Worm (Caenorhabditis elegans) whole organism, early embryonic: ENCODE measurements around the gene H04D03.7.
"Not testable (repeated sequence)": the region's sequence is repeated elsewhere in the genome, so short reads cannot be mapped to it uniquely, and the experiment has no call there.

ENCODE experiments used
- B0310.2 ChIP-seq: sonication (generic microtip); optimal IDR thresholded peaks from 2 replicates; lab custom pipeline; 2016; ENCODE audit warnings: mild to moderate bottlenecking, missing genetic modification characterization, missing compliant biosample characterization
- F13C5.2 ChIP-seq: sonication (generic microtip); optimal IDR thresholded peaks from 2 replicates; lab custom pipeline; 2017; ENCODE audit warnings: mild to moderate bottlenecking, missing genetic modification characterization, inconsistent platforms, missing compliant biosample characterization
- aly-1 ChIP-seq: sonication (generic microtip); optimal IDR thresholded peaks from 2 replicates; lab custom pipeline; 2016; ENCODE audit warnings: missing genetic modification characterization, missing compliant biosample characterization
- ama-1 ChIP-seq: fragments of 150-350 bp; optimal IDR thresholded peaks from 2 replicates; lab custom pipeline; 2014
- ceh-13 ChIP-seq: fragments of 200-800 bp; sonication (Bioruptor generic); optimal IDR thresholded peaks from 2 replicates; lab custom pipeline; 2018; ENCODE audit warnings: mild to moderate bottlenecking, missing genetic modification characterization, missing compliant biosample characterization
- ceh-36 ChIP-seq: sonication (generic microtip); optimal IDR thresholded peaks from 2 replicates; lab custom pipeline; 2016; ENCODE audit warnings: missing genetic modification characterization, inconsistent platforms, missing compliant biosample characterization
- ets-7 ChIP-seq: sonication (generic microtip); optimal IDR thresholded peaks from 2 replicates; lab custom pipeline; 2016; ENCODE audit warnings: missing genotype, missing genetic modification characterization, missing compliant biosample characterization
- flt-1 ChIP-seq: fragments of 200-800 bp; sonication (Bioruptor generic); IDR thresholded peaks from 2 replicates; pipeline ENCODE4 v1.3.6; 2022; ENCODE audit warnings: missing genetic modification characterization, missing compliant biosample characterization
- hmbx-1 ChIP-seq: sonication (generic microtip); optimal IDR thresholded peaks from 2 replicates; lab custom pipeline; 2016; ENCODE audit warnings: mild to moderate bottlenecking, missing genetic modification characterization, missing compliant biosample characterization
- hmg-4 ChIP-seq: fragments of 200-800 bp; sonication (Bioruptor generic); optimal IDR thresholded peaks from 2 replicates; lab custom pipeline; 2018; ENCODE audit warnings: mild to moderate bottlenecking, missing genetic modification characterization, missing compliant biosample characterization
- hnd-1 ChIP-seq: sonication (generic microtip); optimal IDR thresholded peaks from 2 replicates; lab custom pipeline; 2016; ENCODE audit warnings: missing genetic modification characterization, missing compliant biosample characterization
- pes-1 ChIP-seq: fragments of 200-800 bp; sonication (Bioruptor generic); IDR thresholded peaks from 2 replicates; pipeline ENCODE4 v1.3.6; 2022; ENCODE audit warnings: missing genetic modification reagents, missing genetic modification characterization, missing compliant biosample characterization
- scrt-1 ChIP-seq: fragments of 200-800 bp; sonication (Bioruptor generic); IDR thresholded peaks from 2 replicates; pipeline ENCODE4 v1.3.6; 2022; ENCODE audit warnings: missing genetic modification characterization, missing compliant biosample characterization
- sea-1 ChIP-seq: fragments of 200-800 bp; sonication (Bioruptor generic); conservative IDR thresholded peaks from 2 replicates; pipeline ENCODE4 v1.3.6; 2022; ENCODE audit warnings: missing genetic modification characterization, missing compliant biosample characterization
- tbx-11 ChIP-seq: fragments of 200-800 bp; sonication (Bioruptor generic); IDR thresholded peaks from 2 replicates; pipeline ENCODE4 v1.3.6; 2022; ENCODE audit warnings: missing genetic modification characterization, missing compliant biosample characterization
- tbx-37 ChIP-seq: fragments of 200-800 bp; sonication (Bioruptor generic); conservative IDR thresholded peaks from 2 replicates; pipeline ENCODE4 v1.3.6; 2022; ENCODE audit warnings: missing genetic modification reagents, missing genetic modification characterization, missing compliant biosample characterization
- tra-4 ChIP-seq: sonication (generic microtip); optimal IDR thresholded peaks from 2 replicates; lab custom pipeline; 2017; ENCODE audit warnings: missing genetic modification characterization, missing compliant biosample characterization

H04D03.7 gene

ce11 chrIII:10451012-10451411 lies 4.4 kb upstream of the H04D03.7 start, which contains the start of gene H04D03.4:
Gene H04D03.4 (minus strand): TSS chrIII:10451112.
- TF ChIP-seq hmbx-1 (tag; lab: Kevin White, UChicago) (no peak), ets-7 (tag; lab: Kevin White, UChicago) (no peak), pes-1 (GFP tag; lab: Robert Waterston, UW) (no peak), B0310.2 (tag; lab: Kevin White, UChicago) (no peak), F13C5.2 (tag; lab: Kevin White, UChicago) (no peak), ceh-13 (GFP tag; lab: Kevin White, UChicago) (no peak), tbx-11 (no peak), sea-1 (GFP tag; lab: Robert Waterston, UW) (no peak), ceh-36 (tag; lab: Kevin White, UChicago) (no peak), ama-1 (lab: Kevin White, UChicago) (no peak), tra-4 (tag; lab: Kevin White, UChicago) (no peak), hmg-4 (no peak), aly-1 (tag; lab: Kevin White, UChicago) (no peak), hnd-1 (no peak), flt-1 (no peak), scrt-1 (GFP tag; lab: Robert Waterston, UW) (no peak), tbx-37 (GFP tag; lab: Robert Waterston, UW) (no peak)

ce11 chrIII:10442355-10443140 lies 4.1 kb downstream of the H04D03.7 start, which contains the start of the genes H04D03.2 and ecps-2:
Gene H04D03.2 (minus strand): TSS chrIII:10442405.
Gene ecps-2 (plus strand): TSS chrIII:10443090.
- TF ChIP-seq hmg-4 (no peak), flt-1 (no peak), tra-4 (tag; lab: Kevin White, UChicago) (no peak), ama-1 (lab: Kevin White, UChicago) (no peak), B0310.2 (tag; lab: Kevin White, UChicago) (no peak), sea-1 (GFP tag; lab: Robert Waterston, UW) (no peak), tbx-11 (no peak)

DNA sequence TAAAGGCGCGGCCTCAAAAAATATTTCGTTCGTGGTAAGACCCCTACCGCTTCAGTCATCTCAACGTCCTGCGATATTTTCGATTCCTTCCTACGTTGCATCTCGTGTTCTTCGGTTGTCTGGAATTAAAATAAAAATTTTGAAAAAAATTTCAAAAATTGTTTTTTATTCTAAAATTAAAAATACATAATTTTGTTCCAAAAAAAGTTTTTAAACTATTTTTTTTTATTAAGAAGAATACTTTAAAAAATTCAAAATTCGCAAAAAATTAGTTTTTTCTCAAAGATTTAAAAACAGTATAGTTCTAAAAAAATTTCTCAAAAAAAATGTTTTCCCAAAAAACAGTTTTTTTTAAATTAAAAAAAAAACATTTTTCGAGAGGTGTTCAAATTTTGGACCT lies 7.8 kb downstream of the H04D03.7 start, which contains the start of gene H04D03.6:
TSS of gene H04D03.6 (minus strand) at position 101 of the 400 bp plus-strand sequence.
- TF ChIP-seq hmg-4; ama-1 (lab: Kevin White, UChicago); scrt-1 (GFP tag; lab: Robert Waterston, UW): not testable (repeated sequence)

DNA sequence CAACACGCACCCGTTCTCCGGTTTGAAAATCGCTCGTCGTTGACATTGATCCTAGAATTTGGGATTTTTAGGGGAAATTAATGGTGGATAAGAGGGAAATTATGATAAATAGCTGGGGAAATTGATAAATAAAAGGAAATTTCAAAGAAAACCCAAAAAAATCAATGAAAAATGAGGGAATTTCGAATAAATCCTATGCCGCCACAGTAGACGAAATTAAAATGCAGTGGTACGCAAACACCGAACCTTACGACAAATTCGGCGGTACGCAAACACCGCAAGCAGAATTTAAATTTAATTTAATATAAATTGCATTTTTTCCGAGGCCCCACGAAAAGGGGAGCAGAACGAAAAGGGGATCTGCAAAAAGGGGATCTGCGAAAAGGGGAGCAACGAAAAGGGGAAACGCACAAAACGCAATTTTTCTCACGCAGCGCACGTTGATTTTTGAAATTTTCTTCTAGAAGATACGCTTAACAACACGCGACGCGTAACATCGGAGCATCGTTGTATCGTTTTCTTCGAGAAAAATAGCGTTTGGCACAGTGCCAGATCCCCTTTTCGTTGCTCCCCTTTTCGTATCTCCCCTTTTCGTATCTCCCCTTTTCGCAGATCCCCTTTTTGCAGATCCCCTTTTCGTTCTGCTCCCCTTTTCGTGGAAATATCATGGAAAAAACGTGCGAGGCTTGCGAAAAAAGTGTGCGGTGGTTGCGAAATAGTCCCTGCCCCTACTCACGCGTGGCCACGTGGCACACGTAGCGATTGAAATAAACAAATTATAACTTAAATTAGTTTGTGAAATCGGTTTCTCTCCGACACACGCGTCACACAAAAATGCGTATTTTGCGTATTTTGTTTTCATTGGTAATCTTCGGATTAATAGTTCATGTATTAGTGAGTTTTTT lies 10.4 kb downstream of the H04D03.7 start, which contains the start of the genes smrd-1 and enu-3.1:
TSS of gene smrd-1 (minus strand) at position 51 of the 905 bp plus-strand sequence.
TSS of gene enu-3.1 (plus strand) at position 339 of the 905 bp plus-strand sequence.
- TF ChIP-seq pes-1 (GFP tag; lab: Robert Waterston, UW) (peak; percentile 57; the same call in 1 of the 2 replicates), tbx-37 (GFP tag; lab: Robert Waterston, UW) (peak; percentile 59; the same call in 1 of the 2 replicates), scrt-1 (GFP tag; lab: Robert Waterston, UW) (peak; percentile 37; the same call in 1 of the 2 replicates)

DNA sequence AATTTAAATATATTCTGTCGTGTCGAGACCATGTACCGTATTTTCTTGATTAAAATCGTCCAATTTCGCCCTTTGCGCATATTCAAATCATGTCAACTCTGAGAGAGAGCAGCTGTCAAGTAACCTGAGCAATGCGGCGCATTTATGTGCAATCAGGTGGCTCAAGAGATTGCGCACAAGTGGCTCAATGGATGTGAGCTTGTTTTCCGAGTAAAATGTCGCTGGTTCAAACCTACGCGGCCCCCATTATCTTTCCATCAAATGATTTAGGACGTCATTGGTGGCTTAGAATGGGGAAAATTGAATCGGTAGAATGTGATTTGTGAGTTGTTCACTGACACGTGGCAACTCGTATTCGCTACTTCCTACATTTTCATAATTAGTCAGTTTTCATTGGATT lies 14.5 kb downstream of the H04D03.7 start:
- no peak for TF ChIP-seq B0310.2 (tag; lab: Kevin White, UChicago)
- no peak for TF ChIP-seq ama-1 (lab: Kevin White, UChicago)
- peak; percentile 66; the same call in 1 of the 2 replicates for TF ChIP-seq scrt-1 (GFP tag; lab: Robert Waterston, UW)
- TF ChIP-seq hmg-4, result peak; percentile 71
- peak; percentile 45 for TF ChIP-seq aly-1 (tag; lab: Kevin White, UChicago)
- peak; percentile 74 for TF ChIP-seq pes-1 (GFP tag; lab: Robert Waterston, UW)
- peak; percentile 84 for TF ChIP-seq sea-1 (GFP tag; lab: Robert Waterston, UW)
- TF ChIP-seq ceh-36 (tag; lab: Kevin White, UChicago), result peak; percentile 76
- TF ChIP-seq hnd-1, result peak; percentile 46
- TF ChIP-seq F13C5.2 (tag; lab: Kevin White, UChicago), result peak; percentile 81
- TF ChIP-seq ets-7 (tag; lab: Kevin White, UChicago), result no peak
- no peak for TF ChIP-seq hmbx-1 (tag; lab: Kevin White, UChicago)
- peak; percentile 57 for TF ChIP-seq ceh-13 (GFP tag; lab: Kevin White, UChicago)
- TF ChIP-seq flt-1, result peak; percentile 61; the same call in 1 of the 2 replicates
- TF ChIP-seq tra-4 (tag; lab: Kevin White, UChicago), result no peak
- peak; percentile 61; the same call in 1 of the 2 replicates for TF ChIP-seq tbx-37 (GFP tag; lab: Robert Waterston, UW)
- TF ChIP-seq tbx-11, result 0 out of 2 replicates have a peak, but pooled peaks have one; percentile 49

ce11 chrIII:10427882-10428281 lies 18.7 kb downstream of the H04D03.7 start, which contains the start of gene prp-3:
Gene prp-3 (minus strand): TSS chrIII:10427982.
- no peak for TF ChIP-seq ceh-13 (GFP tag; lab: Kevin White, UChicago)
- no peak for TF ChIP-seq ets-7 (tag; lab: Kevin White, UChicago)
- TF ChIP-seq F13C5.2 (tag; lab: Kevin White, UChicago), result no peak
- TF ChIP-seq tra-4 (tag; lab: Kevin White, UChicago), result no peak
- TF ChIP-seq hmg-4, result no peak
- no peak for TF ChIP-seq tbx-11
- TF ChIP-seq scrt-1 (GFP tag; lab: Robert Waterston, UW), result no peak
- TF ChIP-seq B0310.2 (tag; lab: Kevin White, UChicago), result no peak
- TF ChIP-seq hmbx-1 (tag; lab: Kevin White, UChicago), result no peak
- TF ChIP-seq sea-1 (GFP tag; lab: Robert Waterston, UW), result no peak
- no peak for TF ChIP-seq flt-1
- no peak for TF ChIP-seq ama-1 (lab: Kevin White, UChicago)
- TF ChIP-seq ceh-36 (tag; lab: Kevin White, UChicago), result no peak
- no peak for TF ChIP-seq tbx-37 (GFP tag; lab: Robert Waterston, UW)
- TF ChIP-seq pes-1 (GFP tag; lab: Robert Waterston, UW), result no peak
- no peak for TF ChIP-seq aly-1 (tag; lab: Kevin White, UChicago)
- TF ChIP-seq hnd-1, result no peak
